Fruit fly (Drosophila melanogaster) whole organism, embryonic: ENCODE data around the gene CG43448.
A peak's percentile ranks its signal among the peaks of the same experiment; 100 is the strongest.

Experiments used
- Asciz ChIP-seq: fragments of 200-800 bp; sonication (Bioruptor generic); optimal IDR thresholded peaks from 2 replicates; lab custom pipeline; 2017; ENCODE audit warnings: missing biosample characterization, mild to moderate bottlenecking, missing genetic modification characterization, missing genetic modification reagents
- CG10565 ChIP-seq: fragments of 200-800 bp; sonication (Bioruptor generic); optimal IDR thresholded peaks from 3 replicates; lab custom pipeline; 2016; ENCODE audit warnings: missing biosample characterization, mild to moderate bottlenecking, missing genetic modification characterization
- CG11696 ChIP-seq: fragments of 200-800 bp; sonication (Bioruptor generic); IDR thresholded peaks from 2 replicates; pipeline ENCODE4 v1.3.6; 2022; ENCODE audit warnings: missing biosample characterization, missing genetic modification characterization
- CG11723 ChIP-seq: fragments of 200-800 bp; sonication (Bioruptor generic); optimal IDR thresholded peaks from 2 replicates; lab custom pipeline; 2017; ENCODE audit warnings: missing biosample characterization, mild to moderate bottlenecking, missing genetic modification characterization
- CG12155 ChIP-seq: fragments of 200-800 bp; sonication (Bioruptor generic); optimal IDR thresholded peaks from 3 replicates; lab custom pipeline; 2016; ENCODE audit warnings: missing biosample characterization, missing genetic modification characterization
- CG12942 ChIP-seq: fragments of 200-800 bp; sonication (Bioruptor generic); optimal IDR thresholded peaks from 3 replicates; lab custom pipeline; 2016; ENCODE audit warnings: missing biosample characterization, missing genetic modification characterization
- CG14441 ChIP-seq: fragments of 200-800 bp; sonication (Bioruptor generic); IDR thresholded peaks from 2 replicates; pipeline ENCODE4 v1.3.6; 2022; ENCODE audit warnings: missing biosample characterization, missing genetic modification characterization
- CG1602 ChIP-seq: fragments of 200-800 bp; sonication (Bioruptor generic); optimal IDR thresholded peaks from 3 replicates; lab custom pipeline; 2016; ENCODE audit warnings: missing biosample characterization, missing genetic modification characterization
- CG1603 ChIP-seq: fragments of 200-800 bp; sonication (Bioruptor generic); optimal IDR thresholded peaks from 2 replicates; lab custom pipeline; 2019; ENCODE audit warnings: missing biosample characterization, mild to moderate bottlenecking, missing genetic modification characterization, moderate library complexity
- CG17612 ChIP-seq: fragments of 200-800 bp; sonication (Bioruptor generic); IDR thresholded peaks from 2 replicates; pipeline ENCODE4 v1.3.6; 2022; ENCODE audit warnings: missing biosample characterization, missing genetic modification characterization
- CG4282 ChIP-seq: fragments of 200-800 bp; sonication (Bioruptor generic); optimal IDR thresholded peaks from 2 replicates; lab custom pipeline; 2016; ENCODE audit warnings: missing biosample characterization, missing genetic modification characterization
- CG4360 ChIP-seq: fragments of 200-800 bp; sonication (Bioruptor generic); IDR thresholded peaks from 2 replicates; pipeline ENCODE4 v1.3.6; 2022; ENCODE audit warnings: missing biosample characterization, missing genetic modification characterization
- CG43689 ChIP-seq: fragments of 200-800 bp; sonication (Bioruptor generic); IDR thresholded peaks from 2 replicates; pipeline ENCODE4 v1.3.6; 2022; ENCODE audit warnings: missing biosample characterization, missing genetic modification characterization
- CG7271 ChIP-seq: fragments of 200-800 bp; sonication (Bioruptor generic); optimal IDR thresholded peaks from 2 replicates; lab custom pipeline; 2018; ENCODE audit warnings: missing biosample characterization, mild to moderate bottlenecking, missing genetic modification characterization, moderate library complexity
- CG8944 ChIP-seq: fragments of 200-800 bp; sonication (Bioruptor generic); optimal IDR thresholded peaks from 3 replicates; lab custom pipeline; 2016; ENCODE audit warnings: missing biosample characterization, missing genetic modification characterization
- Camta ChIP-seq: fragments of 200-800 bp; sonication (Bioruptor generic); optimal IDR thresholded peaks from 2 replicates; lab custom pipeline; 2016; ENCODE audit warnings: missing biosample characterization, missing genetic modification characterization
- Chrac-16 ChIP-seq: fragments of 200-800 bp; sonication (Bioruptor generic); optimal IDR thresholded peaks from 3 replicates; lab custom pipeline; 2016; ENCODE audit warnings: missing biosample characterization, missing genetic modification characterization
- D19A ChIP-seq: fragments of 200-800 bp; optimal IDR thresholded peaks from 3 replicates; lab custom pipeline; 2019; ENCODE audit warnings: missing biosample characterization, mild to moderate bottlenecking, missing genetic modification characterization, moderate library complexity
- Dfd ChIP-seq, 2 experiments: fragments of >200 bp; optimal IDR thresholded peaks; 2 replicates each; lab custom pipeline; 2017; ENCODE audit warnings: missing biosample characterization in 2 of 2, missing genetic modification characterization in 2 of 2
- Dll ChIP-seq: fragments of 200-800 bp; sonication (Bioruptor generic); IDR thresholded peaks from 4 replicates; pipeline ENCODE4 v1.3.6; 2022; ENCODE audit warnings: missing biosample characterization, missing genetic modification characterization; ENCODE audit not compliant: partially characterized antibody
- E2f2 ChIP-seq: fragments of 200-800 bp; sonication (Bioruptor generic); IDR thresholded peaks from 2 replicates; pipeline ENCODE4 v1.3.6; 2022; ENCODE audit warnings: missing biosample characterization, missing genetic modification characterization
- Fer3 ChIP-seq: fragments of 200-800 bp; sonication (Bioruptor generic); optimal IDR thresholded peaks from 2 replicates; lab custom pipeline; 2018; ENCODE audit warnings: missing biosample characterization, mild to moderate bottlenecking, missing genetic modification characterization, moderate library complexity
- GATAe ChIP-seq: fragments of 200-800 bp; sonication (Bioruptor generic); conservative IDR thresholded peaks from 2 replicates; pipeline ENCODE4 v1.3.6; 2022; ENCODE audit warnings: missing biosample characterization, missing genetic modification characterization
- H2.0 ChIP-seq: fragments of 200-800 bp; sonication (Bioruptor generic); IDR thresholded peaks from 2 replicates; pipeline ENCODE4 v1.3.6; 2022; ENCODE audit warnings: missing biosample characterization, missing genetic modification characterization
- Hr78 ChIP-seq, 2 experiments: fragments of 200-800 bp in 1 of 2; fragments of >200 bp in 1 of 2; sonication (Bioruptor generic) in 1 of 2; optimal IDR thresholded peaks; 2 replicates each; lab custom pipeline; 2017 to 2019; ENCODE audit warnings: missing biosample characterization in 2 of 2, missing genetic modification characterization in 2 of 2, mild to moderate bottlenecking in 1 of 2, moderate library complexity in 1 of 2
- Meics ChIP-seq: fragments of 200-800 bp; sonication (Bioruptor generic); optimal IDR thresholded peaks from 2 replicates; lab custom pipeline; 2017; ENCODE audit warnings: missing biosample characterization, mild to moderate bottlenecking, missing genetic modification characterization
- Mrtf ChIP-seq: fragments of 200-800 bp; sonication (Bioruptor generic); IDR thresholded peaks from 3 replicates; pipeline ENCODE4 v1.3.6; 2022; ENCODE audit warnings: missing biosample characterization, missing genetic modification characterization
- Ptx1 ChIP-seq: fragments of 200-800 bp; sonication (Bioruptor generic); IDR thresholded peaks from 2 replicates; pipeline ENCODE4 v1.3.6; 2022; ENCODE audit warnings: missing biosample characterization, missing genetic modification characterization
- Rfx ChIP-seq: fragments of 200-800 bp; sonication (Bioruptor generic); IDR thresholded peaks from 2 replicates; pipeline ENCODE4 v1.3.6; 2022; ENCODE audit warnings: missing biosample characterization, missing genetic modification characterization
- Side ChIP-seq: fragments of 200-800 bp; sonication (Bioruptor generic); optimal IDR thresholded peaks from 2 replicates; lab custom pipeline; 2016; ENCODE audit warnings: missing biosample characterization, missing genetic modification characterization
- Trl ChIP-seq, 3 experiments: fragments of >200 bp in 2 of 3; fragments of 200-800 bp in 1 of 3; sonication (Bioruptor generic) in 1 of 3; optimal IDR thresholded peaks; 2 replicates in 1 of 3; 3 replicates in 2 of 3; lab custom pipeline; 2016 to 2017; ENCODE audit warnings: missing biosample characterization in 1 of 3, missing genetic modification characterization in 1 of 3
- Vsx1 ChIP-seq: fragments of 200-800 bp; sonication (Bioruptor generic); optimal IDR thresholded peaks from 2 replicates; lab custom pipeline; 2017; ENCODE audit warnings: missing biosample characterization, mild to moderate bottlenecking, missing genetic modification characterization, missing genetic modification reagents
- Xbp1 ChIP-seq: fragments of 200-800 bp; sonication (Bioruptor generic); optimal IDR thresholded peaks from 3 replicates; lab custom pipeline; 2016; ENCODE audit warnings: missing biosample characterization, mild to moderate bottlenecking, missing genetic modification characterization
- ara ChIP-seq: fragments of 200-800 bp; sonication (Bioruptor generic); IDR thresholded peaks from 2 replicates; pipeline ENCODE4 v1.3.6; 2022; ENCODE audit warnings: missing biosample characterization, missing genetic modification characterization
- bigmax ChIP-seq: fragments of 200-800 bp; sonication (Bioruptor generic); optimal IDR thresholded peaks from 2 replicates; lab custom pipeline; 2018; ENCODE audit warnings: missing biosample characterization, mild to moderate bottlenecking, missing genetic modification characterization
- caup ChIP-seq: fragments of 200-800 bp; sonication (Bioruptor generic); optimal IDR thresholded peaks from 3 replicates; lab custom pipeline; 2017; ENCODE audit warnings: missing biosample characterization, mild to moderate bottlenecking, missing genetic modification characterization, moderate library complexity; ENCODE audit not compliant: severe bottlenecking
- crol ChIP-seq: fragments of 200-800 bp; sonication (Bioruptor generic); IDR thresholded peaks from 2 replicates; pipeline ENCODE4 v1.3.6; 2022; ENCODE audit warnings: missing biosample characterization, missing genetic modification characterization
- en ChIP-seq: fragments of 200-800 bp; sonication (Bioruptor generic); optimal IDR thresholded peaks from 2 replicates; lab custom pipeline; 2016; ENCODE audit warnings: missing biosample characterization, missing genetic modification characterization
- eve ChIP-seq, 2 experiments: fragments of >200 bp; optimal IDR thresholded peaks; 2 replicates each; lab custom pipeline; 2017; ENCODE audit warnings: missing biosample characterization in 2 of 2, missing genetic modification characterization in 2 of 2
- gem ChIP-seq: fragments of 200-800 bp; sonication (Bioruptor generic); optimal IDR thresholded peaks from 2 replicates; lab custom pipeline; 2019; ENCODE audit warnings: missing biosample characterization, mild to moderate bottlenecking, missing genetic modification characterization, moderate library complexity
- kni ChIP-seq: fragments of 200-800 bp; sonication (Bioruptor generic); optimal IDR thresholded peaks from 3 replicates; lab custom pipeline; 2017; ENCODE audit warnings: mild to moderate bottlenecking, missing biosample characterization, missing genetic modification reagents, missing genetic modification characterization
- lmd ChIP-seq: fragments of 200-800 bp; sonication (Bioruptor generic); IDR thresholded peaks from 2 replicates; pipeline ENCODE4 v1.3.6; 2022; ENCODE audit warnings: missing biosample characterization, missing genetic modification characterization
- mirr ChIP-seq: fragments of 200-800 bp; sonication (Bioruptor generic); optimal IDR thresholded peaks from 3 replicates; lab custom pipeline; 2018; ENCODE audit warnings: missing biosample characterization, mild to moderate bottlenecking, missing genetic modification characterization
- nerfin-1 ChIP-seq: fragments of 200-800 bp; sonication (Bioruptor generic); optimal IDR thresholded peaks from 3 replicates; lab custom pipeline; 2019; ENCODE audit warnings: missing biosample characterization, mild to moderate bottlenecking, missing genetic modification characterization, moderate library complexity
- peb ChIP-seq: fragments of 200-800 bp; sonication (Bioruptor generic); IDR thresholded peaks from 2 replicates; pipeline ENCODE4 v1.3.6; 2022; ENCODE audit warnings: missing biosample characterization, missing genetic modification characterization
- so ChIP-seq: fragments of 200-800 bp; sonication (Bioruptor generic); IDR thresholded peaks from 3 replicates; pipeline ENCODE4 v1.3.6; 2022; ENCODE audit warnings: missing biosample characterization, missing genetic modification characterization
- tin ChIP-seq: fragments of 200-800 bp; sonication (Bioruptor generic); optimal IDR thresholded peaks from 3 replicates; lab custom pipeline; 2016; ENCODE audit warnings: missing biosample characterization, missing genetic modification characterization
- tio ChIP-seq: fragments of 200-800 bp; sonication (Bioruptor generic); optimal IDR thresholded peaks from 2 replicates; lab custom pipeline; 2017; ENCODE audit warnings: missing biosample characterization, missing genetic modification characterization, inconsistent platforms
- tll ChIP-seq, 2 experiments: fragments of 200-800 bp in 1 of 2; fragments of >200 bp in 1 of 2; sonication (Bioruptor generic) in 1 of 2; optimal IDR thresholded peaks; 2 replicates each; lab custom pipeline; 2017 to 2019; ENCODE audit warnings: missing biosample characterization in 2 of 2, missing genetic modification characterization in 2 of 2, mild to moderate bottlenecking in 1 of 2, moderate library complexity in 1 of 2
- ttk ChIP-seq: fragments of 200-800 bp; sonication (Bioruptor generic); IDR thresholded peaks from 2 replicates; pipeline ENCODE4 v2.1.2; 2022; ENCODE audit warnings: missing biosample characterization, missing genetic modification characterization
- tx ChIP-seq: fragments of 200-800 bp; sonication (Bioruptor generic); optimal IDR thresholded peaks from 2 replicates; lab custom pipeline; 2016; ENCODE audit warnings: missing biosample characterization, missing genetic modification characterization

Gene CG43448

DNA sequence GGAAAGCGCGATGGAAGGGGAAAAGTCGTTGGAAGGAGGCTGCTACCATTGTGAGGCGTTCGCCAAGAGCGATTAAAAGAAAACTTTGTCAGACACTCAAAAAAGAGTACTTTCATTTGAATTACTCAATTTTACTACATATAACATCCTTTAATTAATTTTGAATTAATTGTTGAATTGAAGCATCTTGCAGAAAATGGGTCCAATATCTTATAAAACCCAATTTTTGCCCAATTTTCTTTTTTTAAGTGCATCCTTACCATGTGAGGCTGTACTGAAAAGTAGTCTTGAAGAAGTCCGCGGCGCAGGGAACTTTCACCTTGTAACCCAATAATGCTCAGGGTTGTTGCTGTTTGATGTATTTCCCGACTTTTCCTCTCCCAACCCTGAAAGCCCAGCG is 2.3 kb downstream of the CG43448 start (continued):
- TF ChIP-seq CG4282 (GFP tag; lab: Kevin White, UChicago) (no peak), GATAe (GFP tag; lab: Robert Waterston, UW) (no peak), Ptx1 (GFP tag; lab: Robert Waterston, UW) (no peak), crol (GFP tag; lab: Robert Waterston, UW) (no peak), CG10565 (no peak), CG17612 (GFP tag; lab: Robert Waterston, UW) (no peak), tll (GFP tag; optimal IDR thresholded peaks at IDR 0.05; lab: Kevin White, UChicago) (no peak), CG12155 (no peak), Dll (GFP tag; lab: Robert Waterston, UW) (no peak), en (GFP tag; lab: Kevin White, UChicago) (no peak), Rfx (GFP tag; lab: Robert Waterston, UW) (no peak), Meics (GFP tag; lab: Kevin White, UChicago) (peak; percentile 8), Asciz (GFP tag; lab: Kevin White, UChicago) (peak; percentile 23), CG14441 (peak; percentile 42), gem (peak; percentile 53), eve (GFP tag; optimal IDR thresholded peaks at IDR 0.05; lab: Kevin White, UChicago) (peak in 1 of 2 experiments; percentile 49), Side (GFP tag; lab: Kevin White, UChicago) (no peak), Camta (GFP tag; lab: Kevin White, UChicago) (no peak), CG7271 (tag; lab: Kevin White, UChicago) (no peak), Xbp1 (GFP tag; lab: Kevin White, UChicago) (peak; percentile 21), Mrtf (GFP tag; lab: Robert Waterston, UW) (no peak), lmd (GFP tag; lab: Robert Waterston, UW) (no peak), Vsx1 (no peak), CG8944 (GFP tag; lab: Kevin White, UChicago) (no peak), CG1603 (tag; lab: Kevin White, UChicago) (peak; percentile 39), ara (no peak), tio (no peak), nerfin-1 (tag; lab: Kevin White, UChicago) (no peak), Dfd (GFP tag; optimal IDR thresholded peaks at IDR 0.05; lab: Kevin White, UChicago) (no peak), CG12942 (GFP tag; lab: Kevin White, UChicago) (no peak), Fer3 (tag; lab: Kevin White, UChicago) (peak; percentile 24), CG43689 (GFP tag; lab: Robert Waterston, UW) (no peak), tin (GFP tag; lab: Kevin White, UChicago) (peak; percentile 29), CG11696 (GFP tag; lab: Robert Waterston, UW) (no peak), Trl (optimal IDR thresholded peaks at IDR 0.05; lab: Kevin White, UChicago) (no peak), Trl (GFP tag; optimal IDR thresholded peaks at IDR 0.05; lab: Kevin White, UChicago) (no peak), CG1602 (GFP tag; lab: Kevin White, UChicago) (no peak), tx (GFP tag; lab: Kevin White, UChicago) (no peak), mirr (GFP tag; lab: Kevin White, UChicago) (no peak), peb (GFP tag; lab: Robert Waterston, UW) (no peak), bigmax (GFP tag; lab: Kevin White, UChicago) (no peak), CG4360 (no peak), Chrac-16 (GFP tag; lab: Kevin White, UChicago) (no peak), E2f2 (GFP tag; lab: Robert Waterston, UW) (peak; percentile 29; the same call in 1 of the 2 replicates), kni (GFP tag; lab: Kevin White, UChicago) (no peak), H2.0 (GFP tag; lab: Robert Waterston, UW) (0 out of 2 replicates have a peak, but pooled peaks have one; percentile 17), ttk (peak; percentile 30; the same call in 1 of the 2 replicates), CG11723 (GFP tag; lab: Kevin White, UChicago) (no peak), so (GFP tag; lab: Robert Waterston, UW) (no peak), Hr78 (GFP tag; optimal IDR thresholded peaks at IDR 0.05; lab: Kevin White, UChicago) (no peak), D19A (peak; percentile 29), caup (peak; percentile 16)
